Worm (Caenorhabditis elegans) whole organism, L4/young adult: ENCODE data around the gene cnc-6.

Experiments
- dao-5 ChIP-seq: sonication (generic microtip); optimal IDR thresholded peaks from 2 replicates; lab custom pipeline; 2016; ENCODE audit warnings: missing genotype, missing genetic modification characterization, moderate library complexity, missing compliant biosample characterization
- him-1 ChIP-seq: sonication (generic microtip); optimal IDR thresholded peaks from 2 replicates; lab custom pipeline; 2016; ENCODE audit warnings: missing genotype, missing genetic modification reagents, missing genetic modification characterization, missing compliant biosample characterization

ce11 chrIII:1791949-1792348 lies 28.6 kb downstream of the cnc-6 start:
- TF ChIP-seq him-1 (tag; lab: Kevin White, UChicago) (peak; percentile 34), dao-5 (tag; lab: Kevin White, UChicago) (no peak)
